Fruit fly (Drosophila melanogaster) whole organism, pupa: Measurements from ENCODE around the gene CG34280.

Experiments
- CG4496 ChIP-seq: fragments of 200-800 bp; sonication (Bioruptor generic); IDR thresholded peaks from 3 replicates; pipeline ENCODE4 v1.3.6; 2022; ENCODE audit warnings: missing biosample characterization, missing genetic modification characterization
- CG8159 ChIP-seq: fragments of 200-800 bp; sonication (Bioruptor generic); optimal IDR thresholded peaks from 3 replicates; lab custom pipeline; 2018; ENCODE audit warnings: missing biosample characterization, mild to moderate bottlenecking, missing genetic modification characterization, moderate library complexity
- CG9948 ChIP-seq: fragments of 200-800 bp; sonication (Bioruptor generic); optimal IDR thresholded peaks from 2 replicates; lab custom pipeline; 2018; ENCODE audit warnings: missing biosample characterization, mild to moderate bottlenecking, missing genetic modification characterization, moderate library complexity
- D1 ChIP-seq: fragments of 200-800 bp; sonication (Bioruptor generic); optimal IDR thresholded peaks from 2 replicates; lab custom pipeline; 2018; ENCODE audit warnings: missing biosample characterization, mild to moderate bottlenecking, missing genetic modification characterization, moderate library complexity
- EcR ChIP-seq: fragments of 200-800 bp; sonication (Bioruptor generic); optimal IDR thresholded peaks from 3 replicates; lab custom pipeline; 2019; ENCODE audit warnings: missing biosample characterization, missing genetic modification characterization, mild to moderate bottlenecking, moderate library complexity, missing genetic modification reagents
- rn ChIP-seq: fragments of 200-800 bp; sonication (Bioruptor generic); IDR thresholded peaks from 2 replicates; pipeline ENCODE4 v1.3.6; 2022; ENCODE audit warnings: missing biosample characterization, missing genetic modification characterization

DNA sequence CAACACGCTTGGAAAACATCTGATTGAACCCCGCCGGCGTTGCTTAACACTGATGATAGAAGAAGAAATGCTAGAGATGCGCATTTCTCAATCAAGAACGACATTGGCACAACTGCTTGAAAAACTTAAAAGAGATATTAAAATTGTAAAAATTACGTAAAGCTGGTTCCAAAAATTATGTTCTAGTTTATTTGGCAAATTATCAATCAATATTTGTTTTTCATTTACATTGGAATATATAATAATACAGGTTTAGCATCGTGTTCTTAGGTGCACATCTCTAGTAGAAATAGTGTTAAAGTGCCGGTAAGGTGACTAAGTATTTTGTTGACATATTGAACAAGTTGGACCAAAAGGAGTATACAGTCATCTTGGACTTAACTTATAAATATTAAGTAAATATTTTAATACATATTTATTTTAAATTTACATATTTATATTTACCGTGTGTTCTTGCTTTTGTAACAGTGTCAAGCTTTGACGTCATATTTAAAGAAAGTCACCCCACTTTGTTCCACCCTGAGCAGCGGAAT lies 12.1 kb downstream of the CG34280 start, which contains the start of the genes Brf and sds22:
- TF ChIP-seq CG9948 (tag; lab: Kevin White, UChicago), result peak; percentile 91
- TF ChIP-seq D1 (tag; lab: Kevin White, UChicago), result peak; percentile 88
- peak; percentile 93 for TF ChIP-seq CG4496 (GFP tag; lab: Robert Waterston, UW)
- TF ChIP-seq CG8159, result peak; percentile 95
- TF ChIP-seq rn (GFP tag; lab: Robert Waterston, UW), result peak; percentile 86; the same call in 1 of the 2 replicates
- peak; percentile 2 for TF ChIP-seq EcR (GFP tag; lab: Kevin White, UChicago)
